Worm (Caenorhabditis elegans) whole organism, late embryonic: ENCODE measurements around the gene F45D11.11.
"Not testable (repeated sequence)": the region's sequence is repeated elsewhere in the genome, so short reads cannot be mapped to it uniquely, and the experiment has no call there.

ENCODE experiments used
- C08G9.2 ChIP-seq: sonication (generic microtip); optimal IDR thresholded peaks from 2 replicates; lab custom pipeline; 2016; ENCODE audit warnings: mild to moderate bottlenecking, missing genetic modification characterization, moderate library complexity, missing compliant biosample characterization
- C38D4.7 ChIP-seq: fragments of 200-800 bp; sonication (Bioruptor generic); optimal IDR thresholded peaks from 2 replicates; lab custom pipeline; 2018; ENCODE audit warnings: mild to moderate bottlenecking, missing genetic modification characterization, moderate library complexity, missing compliant biosample characterization
- F13H6.1 ChIP-seq: sonication (generic microtip); optimal IDR thresholded peaks from 2 replicates; lab custom pipeline; 2016; ENCODE audit warnings: missing genetic modification characterization, missing compliant biosample characterization
- K02D7.2 ChIP-seq: sonication (generic microtip); optimal IDR thresholded peaks from 2 replicates; lab custom pipeline; 2017; ENCODE audit warnings: mild to moderate bottlenecking, missing genetic modification characterization, missing compliant biosample characterization
- K09A11.1 ChIP-seq: sonication (generic microtip); optimal IDR thresholded peaks from 2 replicates; lab custom pipeline; 2017; ENCODE audit warnings: antibody characterized with exemption, mild to moderate bottlenecking, missing genetic modification characterization, missing compliant biosample characterization; ENCODE audit not compliant: insufficient read depth
- T23F11.4 ChIP-seq: fragments of 200-800 bp; sonication (Bioruptor generic); optimal IDR thresholded peaks from 2 replicates; lab custom pipeline; 2018; ENCODE audit warnings: mild to moderate bottlenecking, missing genetic modification characterization, missing compliant biosample characterization
- ahr-1 ChIP-seq: sonication (generic microtip); optimal IDR thresholded peaks from 2 replicates; lab custom pipeline; 2016; ENCODE audit warnings: missing genetic modification characterization, missing compliant biosample characterization
- ceh-14 ChIP-seq: sonication (generic microtip); optimal IDR thresholded peaks from 2 replicates; lab custom pipeline; 2016; ENCODE audit warnings: missing genotype, missing genetic modification characterization, missing compliant biosample characterization
- ceh-22 ChIP-seq: sonication (generic microtip); optimal IDR thresholded peaks from 2 replicates; lab custom pipeline; 2017; ENCODE audit warnings: missing biosample characterization, missing genetic modification characterization
- ceh-30 ChIP-seq: fragments of 150-350 bp; optimal IDR thresholded peaks from 2 replicates; lab custom pipeline; 2014; ENCODE audit warnings: missing biosample characterization, missing genetic modification characterization
- ceh-31 ChIP-seq: sonication (generic microtip); optimal IDR thresholded peaks from 2 replicates; lab custom pipeline; 2016; ENCODE audit warnings: missing genetic modification characterization, missing compliant biosample characterization
- ceh-48 ChIP-seq: sonication (generic microtip); optimal IDR thresholded peaks from 2 replicates; lab custom pipeline; 2016; ENCODE audit warnings: missing genetic modification characterization, inconsistent platforms, missing compliant biosample characterization
- dmd-4 ChIP-seq: sonication (generic microtip); optimal IDR thresholded peaks from 2 replicates; lab custom pipeline; 2016; ENCODE audit warnings: borderline replicate concordance, missing genetic modification characterization, missing compliant biosample characterization
- elt-4 ChIP-seq: sonication (generic microtip); optimal IDR thresholded peaks from 2 replicates; lab custom pipeline; 2016; ENCODE audit warnings: missing genetic modification characterization, missing compliant biosample characterization
- ets-4 ChIP-seq: sonication (generic microtip); optimal IDR thresholded peaks from 2 replicates; lab custom pipeline; 2016; ENCODE audit warnings: missing genetic modification characterization, missing compliant biosample characterization
- fax-1 ChIP-seq: sonication (generic microtip); optimal IDR thresholded peaks from 2 replicates; lab custom pipeline; 2016; ENCODE audit warnings: missing genotype, missing genetic modification characterization, missing compliant biosample characterization
- fkh-10 ChIP-seq: fragments of 150-350 bp; optimal IDR thresholded peaks from 2 replicates; lab custom pipeline; 2014; ENCODE audit warnings: missing biosample characterization, missing genetic modification reagents, missing genetic modification characterization
- hlh-13 ChIP-seq: fragments of 200-800 bp; sonication (Bioruptor generic); optimal IDR thresholded peaks from 2 replicates; lab custom pipeline; 2018; ENCODE audit warnings: mild to moderate bottlenecking, missing genetic modification characterization, missing compliant biosample characterization
- hlh-30 ChIP-seq: sonication (generic microtip); optimal IDR thresholded peaks from 2 replicates; lab custom pipeline; 2017; ENCODE audit warnings: antibody characterized with exemption, missing genetic modification characterization, missing compliant biosample characterization; ENCODE audit not compliant: insufficient read depth
- hlh-6 ChIP-seq: sonication (generic microtip); optimal IDR thresholded peaks from 2 replicates; lab custom pipeline; 2016; ENCODE audit warnings: missing genotype, missing genetic modification characterization, missing compliant biosample characterization
- hlh-8 ChIP-seq: sonication (generic microtip); optimal IDR thresholded peaks from 2 replicates; lab custom pipeline; 2016; ENCODE audit warnings: missing genotype, missing genetic modification characterization, missing compliant biosample characterization
- lim-6 ChIP-seq: sonication (generic microtip); optimal IDR thresholded peaks from 2 replicates; lab custom pipeline; 2016; ENCODE audit warnings: missing genetic modification characterization, missing compliant biosample characterization
- madf-2 ChIP-seq: sonication (generic microtip); optimal IDR thresholded peaks from 2 replicates; lab custom pipeline; 2017; ENCODE audit warnings: missing genetic modification characterization, missing compliant biosample characterization
- nhr-11 ChIP-seq: fragments of 150-350 bp; optimal IDR thresholded peaks from 2 replicates; lab custom pipeline; 2014; ENCODE audit warnings: missing biosample characterization, missing genetic modification characterization
- nhr-232 ChIP-seq: sonication (generic microtip); optimal IDR thresholded peaks from 2 replicates; lab custom pipeline; 2016; ENCODE audit warnings: missing genetic modification characterization, missing compliant biosample characterization
- npax-4 ChIP-seq: sonication (generic microtip); optimal IDR thresholded peaks from 2 replicates; lab custom pipeline; 2016; ENCODE audit warnings: missing genetic modification characterization, missing compliant biosample characterization
- odd-2 ChIP-seq: sonication (generic microtip); optimal IDR thresholded peaks from 2 replicates; lab custom pipeline; 2017; ENCODE audit warnings: antibody characterized with exemption, mild to moderate bottlenecking, missing genetic modification characterization, missing compliant biosample characterization
- pax-1 ChIP-seq: fragments of 150-350 bp; optimal IDR thresholded peaks from 2 replicates; lab custom pipeline; 2014; ENCODE audit warnings: missing biosample characterization, missing genetic modification characterization
- pros-1 ChIP-seq: fragments of 150-350 bp; optimal IDR thresholded peaks from 2 replicates; lab custom pipeline; 2014; ENCODE audit warnings: missing biosample characterization, missing genetic modification reagents, missing genetic modification characterization
- ref-2 ChIP-seq: sonication (generic microtip); optimal IDR thresholded peaks from 2 replicates; lab custom pipeline; 2016; ENCODE audit warnings: missing genetic modification characterization, missing compliant biosample characterization
- sdc-2 ChIP-seq: sonication (generic microtip); optimal IDR thresholded peaks from 2 replicates; lab custom pipeline; 2016; ENCODE audit warnings: missing genotype, missing genetic modification characterization, missing compliant biosample characterization
- sox-4 ChIP-seq: sonication (generic microtip); optimal IDR thresholded peaks from 2 replicates; lab custom pipeline; 2017; ENCODE audit warnings: mild to moderate bottlenecking, missing genetic modification characterization, inconsistent platforms, missing compliant biosample characterization
- syd-9 ChIP-seq: sonication (generic microtip); optimal IDR thresholded peaks from 2 replicates; lab custom pipeline; 2016; ENCODE audit warnings: mild to moderate bottlenecking, missing genetic modification characterization, moderate library complexity, missing compliant biosample characterization
- tbx-2 ChIP-seq: sonication (generic microtip); optimal IDR thresholded peaks from 2 replicates; lab custom pipeline; 2016; ENCODE audit warnings: missing genetic modification characterization, missing compliant biosample characterization
- ttx-3 ChIP-seq: sonication (generic microtip); optimal IDR thresholded peaks from 2 replicates; lab custom pipeline; 2016; ENCODE audit warnings: missing genetic modification reagents, missing genetic modification characterization, missing compliant biosample characterization
- zip-5 ChIP-seq: sonication (generic microtip); optimal IDR thresholded peaks from 2 replicates; lab custom pipeline; 2016; ENCODE audit warnings: missing genetic modification characterization, missing compliant biosample characterization

F45D11.11 gene

DNA sequence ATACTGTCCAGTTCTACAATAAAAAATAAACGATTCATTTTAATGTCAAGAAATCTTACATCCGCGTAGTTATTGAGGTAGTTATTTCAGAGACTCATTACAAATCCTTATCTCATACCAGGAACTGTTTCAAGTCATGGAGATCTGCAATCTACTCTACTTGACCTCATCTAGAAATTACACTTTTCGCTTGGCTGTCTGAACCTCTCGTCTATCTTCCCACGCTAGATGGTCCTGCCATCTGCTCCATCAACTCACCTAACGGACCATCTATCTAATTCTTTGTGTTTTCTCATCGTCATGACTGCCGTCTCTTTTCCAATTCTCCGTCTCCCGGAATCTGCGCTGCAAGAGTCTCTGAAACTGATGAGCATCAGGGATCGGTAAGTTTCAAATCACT is 1.8 kb downstream of the F45D11.11 start, which contains the start of gene F45D11.7:
Gene F45D11.7, plus strand, starts transcription at position 301 of the 400 bp plus-strand sequence.
- TF ChIP-seq fkh-10 (GFP tag; lab: Kevin White, UChicago); sdc-2; hlh-13 (GFP tag; lab: Kevin White, UChicago): not testable (repeated sequence)

DNA sequence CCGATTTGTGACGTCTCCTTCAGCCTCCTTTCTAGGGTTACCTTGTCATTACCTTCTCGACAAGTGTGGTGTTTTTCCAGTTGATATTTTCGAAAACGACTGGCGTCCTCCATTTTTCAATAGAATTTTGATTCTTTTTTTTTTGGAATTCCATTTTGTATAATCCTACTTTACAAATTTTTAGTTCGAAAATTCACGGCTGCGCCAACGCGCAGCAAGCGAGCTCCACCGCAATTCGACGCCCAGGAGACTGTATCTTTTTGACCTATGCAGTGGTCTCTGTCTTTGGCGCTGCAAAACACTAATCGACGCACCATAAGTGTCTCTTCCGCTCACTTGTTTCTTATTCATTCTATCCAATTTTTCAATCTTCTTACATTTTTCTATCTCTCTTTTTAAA is 4.7 kb downstream of the F45D11.11 start, which contains the start of gene fbxc-42:
Gene fbxc-42, plus strand, starts transcription at position 301 of the 400 bp plus-strand sequence.
- TF ChIP-seq ceh-48 (tag; lab: Kevin White, UChicago) (no peak), madf-2 (no peak), ahr-1 (tag; lab: Kevin White, UChicago) (no peak), tbx-2 (tag; lab: Kevin White, UChicago) (no peak), ceh-30 (no peak), ets-4 (no peak), ttx-3 (tag; lab: Kevin White, UChicago) (no peak), sox-4 (tag; lab: Kevin White, UChicago) (no peak), syd-9 (tag; lab: Kevin White, UChicago) (no peak), K09A11.1 (tag; lab: Kevin White, UChicago) (no peak), hlh-30 (tag; lab: Kevin White, UChicago) (no peak), K02D7.2 (tag; lab: Kevin White, UChicago) (no peak), ceh-22 (no peak), elt-4 (tag; lab: Kevin White, UChicago) (no peak), pax-1 (tag; lab: Kevin White, UChicago) (no peak), hlh-8 (tag; lab: Kevin White, UChicago) (no peak), hlh-6 (no peak), T23F11.4 (GFP tag; lab: Kevin White, UChicago) (no peak)

DNA sequence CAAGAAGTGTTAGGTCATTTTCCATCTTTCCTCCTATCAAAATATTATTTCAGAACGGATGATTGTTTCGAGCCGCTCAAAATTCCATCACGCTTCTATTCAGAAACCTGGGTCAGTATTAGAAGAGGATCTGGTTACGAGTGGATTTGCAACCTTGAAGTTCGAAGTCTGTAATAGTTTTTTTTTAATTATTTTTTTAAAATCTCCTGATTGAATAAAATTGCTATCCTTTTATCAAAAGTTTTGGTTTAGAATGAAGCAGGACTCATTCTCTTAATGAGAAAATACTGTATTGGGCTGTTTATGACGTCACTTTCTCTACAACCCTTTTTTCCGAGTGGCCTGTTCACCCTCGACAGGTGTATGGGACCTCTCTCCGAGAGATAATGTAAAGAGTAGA is 7.6 kb downstream of the F45D11.11 start, which contains the start of gene fbxc-39:
Gene fbxc-39, plus strand, starts transcription at position 301 of the 400 bp plus-strand sequence.
- TF ChIP-seq dmd-4 (no peak), F13H6.1 (tag; lab: Kevin White, UChicago) (no peak), pax-1 (tag; lab: Kevin White, UChicago) (no peak), nhr-232 (tag; lab: Kevin White, UChicago) (no peak), odd-2 (tag; lab: Kevin White, UChicago) (no peak), ref-2 (no peak), C08G9.2 (tag; lab: Kevin White, UChicago) (no peak), elt-4 (tag; lab: Kevin White, UChicago) (no peak), syd-9 (tag; lab: Kevin White, UChicago) (no peak)

DNA sequence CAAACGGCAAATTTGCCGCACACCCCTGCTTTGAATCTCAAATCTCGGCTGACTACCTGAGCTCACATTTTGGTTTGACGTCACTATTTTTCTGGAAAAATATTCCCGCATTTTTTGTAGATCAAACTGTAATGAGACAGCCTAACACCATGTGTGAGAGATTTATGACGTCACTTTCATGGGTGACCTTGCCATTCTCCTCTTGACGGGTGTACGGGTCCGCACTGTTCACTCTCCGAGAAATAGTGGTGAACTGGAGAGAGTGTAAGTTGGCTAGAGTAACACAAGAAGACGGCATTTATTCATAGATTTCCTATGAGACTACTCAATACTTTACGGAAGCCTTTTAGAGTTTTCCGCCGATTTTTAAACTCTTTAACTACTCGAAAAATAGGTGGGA is 10.3 kb downstream of the F45D11.11 start, which contains the start of gene fbxc-40:
Gene fbxc-40, plus strand, starts transcription at position 301 of the 400 bp plus-strand sequence.
- TF ChIP-seq nhr-11 (tag; lab: Kevin White, UChicago); nhr-232 (tag; lab: Kevin White, UChicago); fax-1: not testable (repeated sequence)

DNA sequence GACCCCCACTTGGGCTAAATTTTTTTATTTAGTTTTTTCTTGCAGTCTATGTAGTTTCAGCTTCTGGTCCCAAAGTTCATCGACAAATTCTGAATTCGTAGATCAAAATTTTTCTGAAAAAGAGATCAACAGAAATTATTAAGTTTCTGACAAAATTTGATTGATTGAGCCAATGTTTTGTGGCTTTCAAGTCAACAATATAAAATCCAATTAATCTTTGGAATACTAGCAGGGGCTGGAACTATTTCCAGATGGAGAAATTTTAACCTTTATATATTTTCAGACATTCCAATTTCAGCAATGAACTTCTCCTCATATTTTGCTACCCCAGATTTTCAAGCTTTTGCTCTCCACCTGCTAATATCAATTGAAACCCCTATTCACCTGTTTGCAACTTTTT is 13.2 kb downstream of the F45D11.11 start, which contains the start of gene srh-274:
Gene srh-274, plus strand, starts transcription at position 301 of the 400 bp plus-strand sequence.
- TF ChIP-seq pros-1 (tag; lab: Kevin White, UChicago) (no peak), lim-6 (no peak), ceh-48 (tag; lab: Kevin White, UChicago) (no peak), C38D4.7 (GFP tag; lab: Kevin White, UChicago) (no peak), ets-4 (no peak), hlh-13 (GFP tag; lab: Kevin White, UChicago) (no peak), T23F11.4 (GFP tag; lab: Kevin White, UChicago) (no peak), ceh-31 (tag; lab: Kevin White, UChicago) (no peak), ref-2 (no peak), madf-2 (no peak), ceh-14 (tag; lab: Kevin White, UChicago) (no peak), hlh-6 (no peak), zip-5 (no peak), fkh-10 (GFP tag; lab: Kevin White, UChicago) (no peak), npax-4 (tag; lab: Kevin White, UChicago) (no peak)
